Fruit fly (Drosophila melanogaster): ENCODE data around the gene COX7AL.

Gene COX7AL

dm6 chr3R:8354969-8355368 lies 11.5 kb downstream of the COX7AL start (continued):
- TF ChIP-seq topi (GFP tag; optimal IDR thresholded peaks at IDR 0.05) (peak; percentile 73), vri (GFP tag; optimal IDR thresholded peaks at IDR 0.05) (no peak), ss (GFP tag; optimal IDR thresholded peaks at IDR 0.05) (peak; percentile 16 to 68), Hr39 (GFP tag; optimal IDR thresholded peaks at IDR 0.05) (peak; percentile 65), spab (GFP tag; optimal IDR thresholded peaks at IDR 0.05) (peak; percentile 42), CG8119 (GFP tag; IDR thresholded peaks at IDR 0.05) (peak; percentile 97), CG6163 (GFP tag; IDR thresholded peaks at IDR 0.05) (peak; percentile 91), CG9139 (GFP tag; optimal IDR thresholded peaks at IDR 0.05) (no peak), Hr4 (GFP tag; optimal IDR thresholded peaks at IDR 0.05) (peak; percentile 97), CG3919 (GFP tag; optimal IDR thresholded peaks at IDR 0.05) (peak; percentile 86), cyc (GFP tag; optimal IDR thresholded peaks at IDR 0.05) (peak; percentile 69), Ets96B (tag; optimal IDR thresholded peaks at IDR 0.05) (peak; percentile 72), CG11294 (GFP tag; IDR thresholded peaks at IDR 0.05) (peak; percentile 90), fkh (GFP tag; optimal IDR thresholded peaks at IDR 0.05) (no peak), dsx (GFP tag; optimal IDR thresholded peaks at IDR 0.05; ENCODE audit: poor library complexity, severe bottlenecking) (peak; percentile 70), achi (GFP tag; optimal IDR thresholded peaks at IDR 0.05) (peak; percentile 88), svp (GFP tag) (no peak)

- TF ChIP-seq CG32006 (GFP tag; optimal IDR thresholded peaks at IDR 0.05) (peak; percentile 85), Sox14 (GFP tag; optimal IDR thresholded peaks at IDR 0.05) (peak; percentile 88), CG1621 (tag; optimal IDR thresholded peaks at IDR 0.05) (peak; percentile 86), spab (GFP tag; optimal IDR thresholded peaks at IDR 0.05) (peak; percentile 72), Hr4 (GFP tag; optimal IDR thresholded peaks at IDR 0.05) (peak; percentile 91), CG3919 (GFP tag; optimal IDR thresholded peaks at IDR 0.05) (peak; percentile 92), CG8319 (GFP tag; optimal IDR thresholded peaks at IDR 0.05) (peak; percentile 79), OdsH (GFP tag; optimal IDR thresholded peaks at IDR 0.05) (peak; percentile 90), Sox102F (GFP tag; optimal IDR thresholded peaks at IDR 0.05) (peak; percentile 82), Ets21C (GFP tag; optimal IDR thresholded peaks at IDR 0.05) (peak; percentile 71), Hr38 (GFP tag; optimal IDR thresholded peaks at IDR 0.05) (no peak), CG10631 (GFP tag; optimal IDR thresholded peaks at IDR 0.05) (peak; percentile 86), CG8632 (GFP tag; optimal IDR thresholded peaks at IDR 0.05) (peak; percentile 80), CG6276 (GFP tag; optimal IDR thresholded peaks at IDR 0.05) (peak; percentile 77), ss (GFP tag; optimal IDR thresholded peaks at IDR 0.05) (peak; percentile 46 to 89), lz (GFP tag; optimal IDR thresholded peaks at IDR 0.05) (peak; percentile 71), fd59A (GFP tag; optimal IDR thresholded peaks at IDR 0.05) (peak; percentile 67), topi (GFP tag; optimal IDR thresholded peaks at IDR 0.05) (peak; percentile 84), Ets96B (tag; optimal IDR thresholded peaks at IDR 0.05) (peak; percentile 89), Lpt (GFP tag; optimal IDR thresholded peaks at IDR 0.05) (peak; percentile 83), fkh (GFP tag; optimal IDR thresholded peaks at IDR 0.05) (peak; percentile 76), CG16779 (tag; optimal IDR thresholded peaks at IDR 0.05) (peak; percentile 71), dac (GFP tag; optimal IDR thresholded peaks at IDR 0.05) (peak; percentile 62), Hr39 (GFP tag; optimal IDR thresholded peaks at IDR 0.05) (peak; percentile 83), CG31627 (GFP tag; optimal IDR thresholded peaks at IDR 0.05) (peak; percentile 75), cyc (GFP tag; optimal IDR thresholded peaks at IDR 0.05) (peak; percentile 79), fd85E (GFP tag; optimal IDR thresholded peaks at IDR 0.05) (peak; percentile 48), CG6163 (GFP tag; IDR thresholded peaks at IDR 0.05) (peak; percentile 94), CG3032 (tag; optimal IDR thresholded peaks at IDR 0.05) (peak; percentile 69), CG4318 (GFP tag; optimal IDR thresholded peaks at IDR 0.05) (peak; percentile 84), eg (GFP tag; IDR thresholded peaks at IDR 0.05) (peak; percentile 92), CG9139 (GFP tag; optimal IDR thresholded peaks at IDR 0.05) (peak; percentile 58), CG11294 (GFP tag; IDR thresholded peaks at IDR 0.05) (peak; percentile 82), CG15336 (GFP tag; IDR thresholded peaks at IDR 0.05) (peak; percentile 92), CG10669 (GFP tag; optimal IDR thresholded peaks at IDR 0.05) (peak; percentile 85), achi (GFP tag; optimal IDR thresholded peaks at IDR 0.05) (peak; percentile 87), Eip78C (GFP tag) (peak; percentile 97), salr (GFP tag; optimal IDR thresholded peaks at IDR 0.05) (peak; percentile 69 to 85), acj6 (GFP tag; optimal IDR thresholded peaks at IDR 0.05) (peak; percentile 90), Met (GFP tag; optimal IDR thresholded peaks at IDR 0.05) (peak; percentile 75), Gug (GFP tag; IDR thresholded peaks at IDR 0.05) (peak; percentile 77), pdm3 (GFP tag; optimal IDR thresholded peaks at IDR 0.05) (peak; percentile 87), CG6792 (GFP tag; optimal IDR thresholded peaks at IDR 0.05) (peak; percentile 84), Eip93F (GFP tag; optimal IDR thresholded peaks at IDR 0.05) (no peak), svp (GFP tag) (peak; percentile 90), dsx (GFP tag; optimal IDR thresholded peaks at IDR 0.05; ENCODE audit: poor library complexity, severe bottlenecking) (peak; percentile 75)
Measured at dm6 chr3R:8355579-8355978, 12.1 kb downstream of the COX7AL start.
